Worm (Caenorhabditis elegans) whole organism, young adult: ENCODE data around the gene C06E2.2.

Experiments used
- B0035.1 ChIP-seq: sonication (generic microtip); optimal IDR thresholded peaks from 2 replicates; lab custom pipeline; 2016; ENCODE audit warnings: missing genetic modification characterization, mild to moderate bottlenecking, missing compliant biosample characterization, missing genotype, missing genetic modification reagents
- B0261.1 ChIP-seq: sonication (generic microtip); optimal IDR thresholded peaks from 2 replicates; lab custom pipeline; 2016; ENCODE audit warnings: mild to moderate bottlenecking, missing genetic modification characterization, moderate library complexity, missing compliant biosample characterization
- C17E4.6 ChIP-seq: fragments of 200-800 bp; sonication (Bioruptor generic); IDR thresholded peaks from 2 replicates; pipeline ENCODE4 v1.3.6; 2022; ENCODE audit warnings: missing genetic modification reagents, missing genetic modification characterization, missing compliant biosample characterization
- F22D6.2 ChIP-seq: sonication (generic microtip); optimal IDR thresholded peaks from 2 replicates; lab custom pipeline; 2016; ENCODE audit warnings: mild to moderate bottlenecking, missing genetic modification characterization, missing compliant biosample characterization
- F55B11.4 ChIP-seq: sonication (generic microtip); optimal IDR thresholded peaks from 2 replicates; lab custom pipeline; 2016; ENCODE audit warnings: missing compliant biosample characterization, missing genetic modification characterization, borderline replicate concordance; ENCODE audit not compliant: insufficient read depth
- F57A8.1 ChIP-seq: fragments of 200-800 bp; sonication (Bioruptor generic); optimal IDR thresholded peaks from 2 replicates; lab custom pipeline; 2018; ENCODE audit warnings: mild to moderate bottlenecking, missing genetic modification characterization, moderate library complexity, missing compliant biosample characterization
- K12H6.12 ChIP-seq: fragments of 200-800 bp; sonication (Bioruptor generic); optimal IDR thresholded peaks from 2 replicates; lab custom pipeline; 2018; ENCODE audit warnings: mild to moderate bottlenecking, missing genetic modification characterization, missing compliant biosample characterization
- T07F8.4 ChIP-seq: sonication (generic microtip); optimal IDR thresholded peaks from 2 replicates; lab custom pipeline; 2016; ENCODE audit warnings: mild to moderate bottlenecking, missing genetic modification characterization, moderate library complexity, missing compliant biosample characterization
- Y53G8AR.9 ChIP-seq: fragments of 200-800 bp; sonication (Bioruptor generic); conservative IDR thresholded peaks from 2 replicates; pipeline ENCODE4 v1.3.6; 2022; ENCODE audit warnings: missing genetic modification reagents, missing genetic modification characterization, missing compliant biosample characterization
- ZK185.1 ChIP-seq: sonication (generic microtip); optimal IDR thresholded peaks from 2 replicates; lab custom pipeline; 2016; ENCODE audit warnings: mild to moderate bottlenecking, missing genetic modification characterization, missing compliant biosample characterization; ENCODE audit not compliant: poor library complexity, severe bottlenecking
- ama-1 ChIP-seq, 3 experiments: fragments of 150-350 bp in 1 of 3; sonication (generic microtip) in 2 of 3; optimal IDR thresholded peaks; 2 replicates each; lab custom pipeline; 2014 to 2018; ENCODE audit warnings: missing biosample characterization in 2 of 3, missing genetic modification characterization in 2 of 3, missing genetic modification reagents in 2 of 3
- aptf-2 ChIP-seq: fragments of 200-800 bp; sonication (Bioruptor generic); conservative IDR thresholded peaks from 2 replicates; pipeline ENCODE4 v1.3.6; 2022; ENCODE audit warnings: missing genetic modification reagents, missing genetic modification characterization, missing compliant biosample characterization
- attf-3 ChIP-seq: fragments of 200-800 bp; sonication (Bioruptor generic); conservative IDR thresholded peaks from 2 replicates; pipeline ENCODE4 v1.3.6; 2022; ENCODE audit warnings: missing genetic modification reagents, missing genetic modification characterization, missing compliant biosample characterization
- attf-5 ChIP-seq: fragments of 200-800 bp; sonication (Bioruptor generic); optimal IDR thresholded peaks from 2 replicates; lab custom pipeline; 2018; ENCODE audit warnings: mild to moderate bottlenecking, missing genetic modification characterization, missing compliant biosample characterization
- dox-1 ChIP-seq: fragments of 200-800 bp; sonication (Bioruptor generic); IDR thresholded peaks from 2 replicates; pipeline ENCODE4 v1.3.6; 2022; ENCODE audit warnings: missing genetic modification reagents, missing genetic modification characterization, missing compliant biosample characterization
- efl-1 ChIP-seq: fragments of 150-350 bp; optimal IDR thresholded peaks from 2 replicates; lab custom pipeline; 2014; ENCODE audit warnings: missing biosample characterization, missing genetic modification reagents, missing genetic modification characterization
- egl-44 ChIP-seq: fragments of 200-800 bp; sonication (Bioruptor generic); IDR thresholded peaks from 2 replicates; pipeline ENCODE4 v1.3.6; 2022; ENCODE audit warnings: missing genetic modification reagents, missing genetic modification characterization, missing compliant biosample characterization
- ekl-4 ChIP-seq: fragments of 200-800 bp; sonication (Bioruptor generic); IDR thresholded peaks from 2 replicates; pipeline ENCODE4 v1.3.6; 2022; ENCODE audit warnings: missing genetic modification reagents, missing genetic modification characterization, missing compliant biosample characterization
- ets-4 ChIP-seq: fragments of 200-800 bp; sonication (Bioruptor generic); optimal IDR thresholded peaks from 2 replicates; lab custom pipeline; 2018; ENCODE audit warnings: mild to moderate bottlenecking, missing genetic modification characterization, missing compliant biosample characterization
- fkh-3 ChIP-seq: sonication (generic microtip); optimal IDR thresholded peaks from 2 replicates; lab custom pipeline; 2016; ENCODE audit warnings: mild to moderate bottlenecking, missing genetic modification characterization, missing compliant biosample characterization
- him-1 ChIP-seq: sonication (generic microtip); optimal IDR thresholded peaks from 2 replicates; lab custom pipeline; 2016; ENCODE audit warnings: missing genotype, missing genetic modification reagents, missing genetic modification characterization, missing compliant biosample characterization
- hlh-12 ChIP-seq: sonication (generic microtip); optimal IDR thresholded peaks from 2 replicates; lab custom pipeline; 2016; ENCODE audit warnings: missing genetic modification characterization, missing compliant biosample characterization
- hmg-1.2 ChIP-seq: fragments of 200-800 bp; sonication (Bioruptor generic); IDR thresholded peaks from 2 replicates; pipeline ENCODE4 v1.3.6; 2022; ENCODE audit warnings: missing genetic modification reagents, missing genetic modification characterization, missing compliant biosample characterization
- hsf-1 ChIP-seq: fragments of 200-800 bp; sonication (Bioruptor generic); IDR thresholded peaks from 2 replicates; pipeline ENCODE4 v1.3.6; 2022; ENCODE audit warnings: missing genetic modification reagents, missing genetic modification characterization, missing compliant biosample characterization
- let-526 ChIP-seq: fragments of 200-800 bp; sonication (Bioruptor generic); IDR thresholded peaks from 2 replicates; pipeline ENCODE4 v1.3.6; 2022; ENCODE audit warnings: missing genetic modification reagents, missing genetic modification characterization, missing compliant biosample characterization
- lin-26 ChIP-seq: fragments of 200-800 bp; sonication (Bioruptor generic); IDR thresholded peaks from 2 replicates; pipeline ENCODE4 v1.3.6; 2022; ENCODE audit warnings: missing genetic modification reagents, missing genetic modification characterization, missing compliant biosample characterization
- lir-1 ChIP-seq: fragments of 200-800 bp; sonication (Bioruptor generic); conservative IDR thresholded peaks from 2 replicates; pipeline ENCODE4 v1.3.6; 2022; ENCODE audit warnings: missing genetic modification reagents, missing genetic modification characterization, missing compliant biosample characterization
- lsl-1 ChIP-seq: fragments of 200-800 bp; sonication (Bioruptor generic); optimal IDR thresholded peaks from 2 replicates; lab custom pipeline; 2018; ENCODE audit warnings: mild to moderate bottlenecking, missing genetic modification characterization, moderate library complexity, missing compliant biosample characterization
- mcd-1 ChIP-seq: fragments of 200-800 bp; sonication (Bioruptor generic); IDR thresholded peaks from 2 replicates; pipeline ENCODE4 v1.3.6; 2022; ENCODE audit warnings: missing genetic modification reagents, missing genetic modification characterization, missing compliant biosample characterization
- mel-28 ChIP-seq: sonication (generic microtip); optimal IDR thresholded peaks from 2 replicates; lab custom pipeline; 2016; ENCODE audit warnings: borderline replicate concordance, mild to moderate bottlenecking, missing genetic modification characterization, missing compliant biosample characterization
- mes-4 ChIP-seq: sonication (generic microtip); optimal IDR thresholded peaks from 2 replicates; lab custom pipeline; 2016; ENCODE audit warnings: missing genotype, missing genetic modification characterization, missing compliant biosample characterization
- mxl-1 ChIP-seq: sonication (generic microtip); optimal IDR thresholded peaks from 2 replicates; lab custom pipeline; 2016; ENCODE audit warnings: missing genetic modification characterization, missing compliant biosample characterization
- nfyb-1 ChIP-seq: fragments of 200-800 bp; sonication (Bioruptor generic); IDR thresholded peaks from 2 replicates; pipeline ENCODE4 v1.3.6; 2022; ENCODE audit warnings: missing genetic modification reagents, missing genetic modification characterization, missing compliant biosample characterization
- rcor-1 ChIP-seq: fragments of 200-800 bp; sonication (Bioruptor generic); IDR thresholded peaks from 2 replicates; pipeline ENCODE4 v1.3.6; 2022; ENCODE audit warnings: missing genetic modification reagents, missing genetic modification characterization, missing compliant biosample characterization
- repo-1 ChIP-seq: sonication (generic microtip); optimal IDR thresholded peaks from 2 replicates; lab custom pipeline; 2017; ENCODE audit warnings: mild to moderate bottlenecking, missing genetic modification characterization, missing compliant biosample characterization
- rpc-1 ChIP-seq, 2 experiments: fragments of 150-350 bp in 1 of 2; sonication (generic microtip) in 1 of 2; optimal IDR thresholded peaks; 2 replicates each; lab custom pipeline; 2014 to 2018; ENCODE audit warnings: missing biosample characterization in 1 of 2, missing genetic modification characterization in 1 of 2, missing genetic modification reagents in 1 of 2, missing genotype in 1 of 2
- somi-1 ChIP-seq: fragments of 200-800 bp; sonication (Bioruptor generic); optimal IDR thresholded peaks from 2 replicates; lab custom pipeline; 2018; ENCODE audit warnings: mild to moderate bottlenecking, missing genetic modification characterization, missing compliant biosample characterization
- tbx-9 ChIP-seq: sonication (generic microtip); optimal IDR thresholded peaks from 2 replicates; lab custom pipeline; 2016; ENCODE audit warnings: borderline replicate concordance, missing genetic modification characterization, inconsistent platforms, missing compliant biosample characterization
- xnd-1 ChIP-seq: sonication (generic microtip); optimal IDR thresholded peaks from 2 replicates; lab custom pipeline; 2016; ENCODE audit warnings: missing genotype, missing genetic modification reagents, missing genetic modification characterization, missing compliant biosample characterization
- zfh-2 ChIP-seq: fragments of 200-800 bp; sonication (Bioruptor generic); conservative IDR thresholded peaks from 2 replicates; pipeline ENCODE4 v1.3.6; 2022; ENCODE audit warnings: missing genetic modification reagents, missing genetic modification characterization, missing compliant biosample characterization
- ztf-6 ChIP-seq: fragments of 200-800 bp; sonication (Bioruptor generic); IDR thresholded peaks from 2 replicates; pipeline ENCODE4 v1.3.6; 2022; ENCODE audit warnings: missing genetic modification reagents, missing genetic modification characterization, missing compliant biosample characterization

The C06E2.2 gene

ce11 chrX:8891393-8891953 lies 12.0 kb downstream of the C06E2.2 start:
- TF ChIP-seq egl-44 (GFP tag; lab: Robert Waterston, UW) (no peak), ama-1 (optimal IDR thresholded peaks at IDR 0.05; lab: Kevin White, UChicago) (no peak), ama-1 (GFP tag; optimal IDR thresholded peaks at IDR 0.05; lab: Kevin White, UChicago) (no peak), mxl-1 (tag; lab: Kevin White, UChicago) (no peak)
- TF ChIP-seq, all 124 proteins: peak for 0

ce11 chrX:8892808-8893207 lies 13.4 kb downstream of the C06E2.2 start, which contains the start of gene C13E3.1:
TSS of gene C13E3.1 (plus strand) at chrX:8893108.
- TF ChIP-seq fkh-3 (tag; lab: Kevin White, UChicago) (no peak), attf-5 (no peak), hmg-1.2 (GFP tag; lab: Robert Waterston, UW) (no peak), tbx-9 (tag; lab: Kevin White, UChicago) (no peak), B0035.1 (tag; lab: Kevin White, UChicago) (no peak), F55B11.4 (tag; lab: Kevin White, UChicago) (no peak), ekl-4 (GFP tag; lab: Robert Waterston, UW) (no peak), ama-1 (optimal IDR thresholded peaks at IDR 0.05; lab: Kevin White, UChicago) (no peak), ama-1 (GFP tag; optimal IDR thresholded peaks at IDR 0.05; lab: Kevin White, UChicago) (no peak), lsl-1 (GFP tag; lab: Kevin White, UChicago) (no peak)

- TF ChIP-seq mel-28 (tag; lab: Kevin White, UChicago), result no peak
- TF ChIP-seq aptf-2, result no peak
- no peak for TF ChIP-seq nfyb-1
- TF ChIP-seq, all 124 proteins: peak for 0
Measured at ce11 chrX:8902920-8903319, 23.5 kb downstream of the C06E2.2 start.

- no peak for TF ChIP-seq ekl-4 (GFP tag; lab: Robert Waterston, UW)
- no peak for TF ChIP-seq Y53G8AR.9 (GFP tag; lab: Robert Waterston, UW)
- no peak for TF ChIP-seq attf-3
- TF ChIP-seq lir-1 (GFP tag; lab: Robert Waterston, UW), result no peak
- TF ChIP-seq rpc-1 (optimal IDR thresholded peaks at IDR 0.05; lab: Kevin White, UChicago), result no peak
- TF ChIP-seq rpc-1 (tag; optimal IDR thresholded peaks at IDR 0.05; lab: Kevin White, UChicago), result no peak
- TF ChIP-seq F22D6.2 (tag; lab: Kevin White, UChicago), result no peak
- no peak for TF ChIP-seq xnd-1 (tag; lab: Kevin White, UChicago)
- TF ChIP-seq somi-1 (GFP tag; lab: Kevin White, UChicago), result no peak
- TF ChIP-seq C17E4.6 (GFP tag; lab: Robert Waterston, UW), result no peak
Measured at ce11 chrX:8905089-8905488, 25.6 kb downstream of the C06E2.2 start, which contains the start of gene ensh-1. TSS of gene ensh-1 (plus strand) at chrX:8905389.

ce11 chrX:8911077-8911476 lies 31.6 kb downstream of the C06E2.2 start, which contains the start of gene cyn-8:
TSS of gene cyn-8 (plus strand) at chrX:8911293.
- TF ChIP-seq K12H6.12 (tag; lab: Kevin White, UChicago) (no peak), efl-1 (GFP tag; lab: Kevin White, UChicago) (no peak), B0261.1 (tag; lab: Kevin White, UChicago) (no peak), ets-4 (GFP tag; lab: Kevin White, UChicago) (no peak), T07F8.4 (tag; lab: Kevin White, UChicago) (no peak), repo-1 (tag; lab: Kevin White, UChicago) (no peak), F57A8.1 (GFP tag; lab: Kevin White, UChicago) (no peak), hsf-1 (GFP tag; lab: Robert Waterston, UW) (no peak), dox-1 (GFP tag; lab: Robert Waterston, UW) (0 out of 2 replicates have a peak, but pooled peaks have one; percentile 28), hlh-12 (tag; lab: Kevin White, UChicago) (no peak), zfh-2 (GFP tag; lab: Robert Waterston, UW) (no peak), mes-4 (tag; lab: Kevin White, UChicago) (no peak), lsl-1 (GFP tag; lab: Kevin White, UChicago) (no peak), rcor-1 (GFP tag; lab: Robert Waterston, UW) (no peak), hmg-1.2 (GFP tag; lab: Robert Waterston, UW) (peak; percentile 21; the same call in 1 of the 2 replicates), mcd-1 (GFP tag; lab: Robert Waterston, UW) (peak; percentile 91), ztf-6 (GFP tag; lab: Robert Waterston, UW) (no peak), lin-26 (GFP tag; lab: Robert Waterston, UW) (no peak), let-526 (GFP tag; lab: Robert Waterston, UW) (0 out of 2 replicates have a peak, but pooled peaks have one; percentile 8), ZK185.1 (tag; lab: Kevin White, UChicago) (no peak), him-1 (tag; lab: Kevin White, UChicago) (no peak)
